Worm (Caenorhabditis elegans): Measurements from ENCODE around the gene B0228.9.

ce11 chrII:7714614-7715186 lies 48.8 kb downstream of the B0228.9 start:
- no peak for TF ChIP-seq nhr-12 (tag; optimal IDR thresholded peaks at IDR 0.05)
- no peak for TF ChIP-seq fkh-2 (tag; optimal IDR thresholded peaks at IDR 0.05)
- TF ChIP-seq unc-39 (tag; optimal IDR thresholded peaks at IDR 0.05) = no peak
- TF ChIP-seq nhr-28 (tag; optimal IDR thresholded peaks at IDR 0.05) = no peak
- TF ChIP-seq mdl-1 (tag; optimal IDR thresholded peaks at IDR 0.05) = no peak
- no peak for TF ChIP-seq egl-27 (tag; optimal IDR thresholded peaks at IDR 0.05)
- TF ChIP-seq nhr-76 (tag; optimal IDR thresholded peaks at IDR 0.05) = no peak
- no peak for TF ChIP-seq ceh-9 (tag; optimal IDR thresholded peaks at IDR 0.05)
- no peak for TF ChIP-seq zag-1 (tag; optimal IDR thresholded peaks at IDR 0.05)
- peak; percentile 60 for TF ChIP-seq elt-1 (tag; optimal IDR thresholded peaks at IDR 0.05)

Measured in whole organism, L3 larva.